Worm (Caenorhabditis elegans) whole organism, L1 larva: Measurements from ENCODE around the gene eftu-2.

Experiments
- C04F5.9 ChIP-seq: sonication (generic microtip); optimal IDR thresholded peaks from 2 replicates; lab custom pipeline; 2016; ENCODE audit warnings: missing genetic modification characterization, missing compliant biosample characterization
- fkh-10 ChIP-seq: sonication (generic microtip); optimal IDR thresholded peaks from 2 replicates; lab custom pipeline; 2017; ENCODE audit warnings: missing biosample characterization, missing genetic modification reagents, missing genetic modification characterization
- lsy-2 ChIP-seq, 2 experiments: fragments of 150-350 bp; optimal IDR thresholded peaks; 2 replicates each; lab custom pipeline; 2014; ENCODE audit warnings: missing biosample characterization in 2 of 2, missing genetic modification characterization in 2 of 2

DNA sequence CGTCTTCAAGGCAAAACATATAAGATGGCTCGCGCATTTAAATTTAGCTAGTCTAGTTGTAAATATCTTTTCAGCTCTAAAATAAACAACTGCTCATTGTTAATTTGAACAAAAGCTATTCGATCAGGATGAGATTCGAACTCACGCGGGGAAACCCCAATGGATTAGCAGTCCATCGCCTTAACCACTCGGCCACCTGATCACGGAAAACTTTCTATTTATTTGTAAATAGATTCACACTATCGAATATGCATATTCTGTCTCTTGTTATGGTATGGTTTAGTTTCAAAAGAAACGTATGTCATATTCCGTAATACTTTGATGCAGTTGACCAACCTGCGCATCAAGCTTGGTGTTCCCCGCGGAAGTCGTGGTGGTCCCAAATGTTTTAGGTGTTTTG lies 46.8 kb downstream of the eftu-2 start:
- TF ChIP-seq lsy-2 (tag; optimal IDR thresholded peaks at IDR 0.05; lab: Kevin White, UChicago), result no peak
- TF ChIP-seq fkh-10 (GFP tag; lab: Kevin White, UChicago), result no peak
- TF ChIP-seq C04F5.9, result no peak
